Fruit fly (Drosophila melanogaster) whole organism, embryonic: ENCODE data around the gene Atpalpha.
A peak's percentile ranks its signal among the peaks of the same experiment; 100 is the strongest.

Source experiments
- Ada2b ChIP-seq: fragments of 200-800 bp; sonication (Bioruptor generic); IDR thresholded peaks from 2 replicates; pipeline ENCODE4 v1.3.6; 2022; ENCODE audit warnings: missing biosample characterization, missing genetic modification characterization
- Atf6 ChIP-seq: fragments of 200-800 bp; sonication (Bioruptor generic); IDR thresholded peaks from 2 replicates; pipeline ENCODE4 v1.3.6; 2022; ENCODE audit warnings: missing biosample characterization, missing genetic modification characterization
- Awh ChIP-seq: fragments of 200-800 bp; sonication (Bioruptor generic); IDR thresholded peaks from 2 replicates; pipeline ENCODE4, ENCODE4 v1.3.6; 2022; ENCODE audit warnings: missing biosample characterization, missing genetic modification characterization
- CG12659 ChIP-seq: fragments of 200-800 bp; sonication (Bioruptor generic); optimal IDR thresholded peaks from 3 replicates; lab custom pipeline; 2017; ENCODE audit warnings: mild to moderate bottlenecking, missing biosample characterization, missing genetic modification reagents, missing genetic modification characterization
- CG13296 ChIP-seq: fragments of 200-800 bp; sonication (Bioruptor generic); optimal IDR thresholded peaks from 3 replicates; lab custom pipeline; 2018; ENCODE audit warnings: missing biosample characterization, mild to moderate bottlenecking, missing genetic modification characterization
- CG14441 ChIP-seq: fragments of 200-800 bp; sonication (Bioruptor generic); IDR thresholded peaks from 2 replicates; pipeline ENCODE4 v1.3.6; 2022; ENCODE audit warnings: missing biosample characterization, missing genetic modification characterization
- CG14860 ChIP-seq: fragments of 200-800 bp; sonication (Bioruptor generic); IDR thresholded peaks from 3 replicates; pipeline ENCODE4 v1.3.6; 2022; ENCODE audit warnings: missing biosample characterization, missing genetic modification characterization; ENCODE audit not compliant: partially characterized antibody
- CG14965 ChIP-seq: fragments of 200-800 bp; sonication (Bioruptor generic); optimal IDR thresholded peaks from 2 replicates; lab custom pipeline; 2016; ENCODE audit warnings: missing biosample characterization, missing genetic modification characterization, borderline replicate concordance
- CG15514 ChIP-seq: fragments of 200-800 bp; sonication (Bioruptor generic); optimal IDR thresholded peaks from 3 replicates; lab custom pipeline; 2017; ENCODE audit warnings: missing biosample characterization, missing genetic modification characterization, mild to moderate bottlenecking, moderate library complexity, missing genetic modification reagents
- CG17385 ChIP-seq: fragments of 200-800 bp; sonication (Bioruptor generic); optimal IDR thresholded peaks from 3 replicates; lab custom pipeline; 2018; ENCODE audit warnings: missing biosample characterization, mild to moderate bottlenecking, missing genetic modification characterization
- CG4404 ChIP-seq: fragments of 200-800 bp; sonication (Bioruptor generic); IDR thresholded peaks from 2 replicates; pipeline ENCODE4 v1.3.6; 2022; ENCODE audit warnings: missing biosample characterization, missing genetic modification characterization
- CG6654 ChIP-seq: fragments of 200-800 bp; sonication (Bioruptor generic); optimal IDR thresholded peaks from 2 replicates; lab custom pipeline; 2017; ENCODE audit warnings: missing biosample characterization, mild to moderate bottlenecking, missing genetic modification characterization
- CG6765 ChIP-seq: fragments of 200-800 bp; sonication (Bioruptor generic); optimal IDR thresholded peaks from 3 replicates; lab custom pipeline; 2017; ENCODE audit warnings: missing biosample characterization, mild to moderate bottlenecking, missing genetic modification characterization
- CG6813 ChIP-seq: fragments of 200-800 bp; sonication (Bioruptor generic); optimal IDR thresholded peaks from 2 replicates; lab custom pipeline; 2017; ENCODE audit warnings: missing biosample characterization, missing genetic modification characterization, mild to moderate bottlenecking, moderate library complexity, missing genetic modification reagents
- CG7839 ChIP-seq: fragments of 200-800 bp; sonication (Bioruptor generic); optimal IDR thresholded peaks from 3 replicates; lab custom pipeline; 2018; ENCODE audit warnings: missing biosample characterization, mild to moderate bottlenecking, missing genetic modification characterization, moderate library complexity
- CG8290 ChIP-seq, 3 experiments: fragments of 200-800 bp; sonication (Bioruptor generic); optimal IDR thresholded peaks; 2 replicates each; lab custom pipeline; 2016 to 2019; ENCODE audit warnings: missing biosample characterization in 3 of 3, missing genetic modification characterization in 3 of 3, mild to moderate bottlenecking in 2 of 3, moderate library complexity in 1 of 3
- CG9727 ChIP-seq: fragments of 200-800 bp; sonication (Bioruptor generic); optimal IDR thresholded peaks from 3 replicates; lab custom pipeline; 2017; ENCODE audit warnings: missing biosample characterization, mild to moderate bottlenecking, missing genetic modification characterization
- CG9932 ChIP-seq: fragments of 200-800 bp; sonication (Bioruptor generic); IDR thresholded peaks from 2 replicates; pipeline ENCODE4 v1.3.6; 2022; ENCODE audit warnings: missing biosample characterization, missing genetic modification characterization
- CoRest ChIP-seq: fragments of 200-800 bp; sonication (Bioruptor generic); optimal IDR thresholded peaks from 3 replicates; lab custom pipeline; 2018; ENCODE audit warnings: missing biosample characterization, mild to moderate bottlenecking, missing genetic modification characterization, moderate library complexity
- Fer1 ChIP-seq: fragments of 200-800 bp; sonication (Bioruptor generic); optimal IDR thresholded peaks from 2 replicates; lab custom pipeline; 2017; ENCODE audit warnings: missing biosample characterization, mild to moderate bottlenecking, missing genetic modification characterization
- HLH3B ChIP-seq: fragments of 200-800 bp; sonication (Bioruptor generic); IDR thresholded peaks from 2 replicates; pipeline ENCODE4 v1.3.6; 2022; ENCODE audit warnings: missing biosample characterization, missing genetic modification characterization
- Hr39 ChIP-seq: fragments of >200 bp; optimal IDR thresholded peaks from 2 replicates; lab custom pipeline; 2017
- Hr51 ChIP-seq, 2 experiments: fragments of 200-800 bp; sonication (Bioruptor generic); optimal IDR thresholded peaks; 2 replicates in 1 of 2; 3 replicates in 1 of 2; lab custom pipeline; 2016 to 2018; ENCODE audit warnings: missing biosample characterization in 2 of 2, missing genetic modification characterization in 2 of 2, mild to moderate bottlenecking in 1 of 2, moderate library complexity in 1 of 2
- Meics ChIP-seq: fragments of 200-800 bp; sonication (Bioruptor generic); optimal IDR thresholded peaks from 2 replicates; lab custom pipeline; 2017; ENCODE audit warnings: missing biosample characterization, mild to moderate bottlenecking, missing genetic modification characterization
- Nf-YC ChIP-seq: fragments of 200-800 bp; optimal IDR thresholded peaks from 3 replicates; lab custom pipeline; 2019; ENCODE audit warnings: missing biosample characterization, mild to moderate bottlenecking, missing genetic modification characterization, moderate library complexity
- Opbp ChIP-seq: fragments of 200-800 bp; sonication (Bioruptor generic); IDR thresholded peaks from 3 replicates; pipeline ENCODE4 v1.3.6; 2022; ENCODE audit warnings: missing biosample characterization, missing genetic modification characterization; ENCODE audit not compliant: partially characterized antibody
- Poxn ChIP-seq: fragments of 200-800 bp; sonication (Bioruptor generic); IDR thresholded peaks from 2 replicates; pipeline ENCODE4 v1.3.6; 2022; ENCODE audit warnings: missing biosample characterization, missing genetic modification characterization
- Rx ChIP-seq: fragments of 200-800 bp; sonication (Bioruptor generic); IDR thresholded peaks from 2 replicates; pipeline ENCODE4 v1.3.6; 2022; ENCODE audit warnings: missing biosample characterization, missing genetic modification characterization
- Sox102F ChIP-seq: fragments of 200-800 bp; sonication (Bioruptor generic); optimal IDR thresholded peaks from 2 replicates; lab custom pipeline; 2018; ENCODE audit warnings: missing biosample characterization, mild to moderate bottlenecking, missing genetic modification characterization, moderate library complexity
- Vsx1 ChIP-seq: fragments of 200-800 bp; sonication (Bioruptor generic); optimal IDR thresholded peaks from 2 replicates; lab custom pipeline; 2017; ENCODE audit warnings: missing biosample characterization, mild to moderate bottlenecking, missing genetic modification characterization, missing genetic modification reagents
- ash1 ChIP-seq: fragments of 200-800 bp; sonication (Bioruptor generic); optimal IDR thresholded peaks from 2 replicates; lab custom pipeline; 2018; ENCODE audit warnings: missing biosample characterization, mild to moderate bottlenecking, missing genetic modification characterization
- bbx ChIP-seq: fragments of 200-800 bp; sonication (Bioruptor generic); IDR thresholded peaks from 2 replicates; pipeline ENCODE4 v1.3.6; 2022; ENCODE audit warnings: missing biosample characterization, missing genetic modification characterization; ENCODE audit not compliant: partially characterized antibody
- dmrt99B ChIP-seq: fragments of 200-800 bp; sonication (Bioruptor generic); optimal IDR thresholded peaks from 2 replicates; lab custom pipeline; 2018; ENCODE audit warnings: missing biosample characterization, mild to moderate bottlenecking, missing genetic modification characterization, moderate library complexity
- gce ChIP-seq: fragments of 200-800 bp; sonication (Bioruptor generic); IDR thresholded peaks from 3 replicates; pipeline ENCODE4 v1.3.6; 2022; ENCODE audit warnings: missing biosample characterization, missing genetic modification characterization
- kni ChIP-seq: fragments of 200-800 bp; sonication (Bioruptor generic); optimal IDR thresholded peaks from 3 replicates; lab custom pipeline; 2017; ENCODE audit warnings: mild to moderate bottlenecking, missing biosample characterization, missing genetic modification reagents, missing genetic modification characterization
- lab ChIP-seq: fragments of 200-800 bp; sonication (Bioruptor generic); optimal IDR thresholded peaks from 3 replicates; lab custom pipeline; 2017; ENCODE audit warnings: missing biosample characterization, missing genetic modification characterization, mild to moderate bottlenecking, moderate library complexity, missing genetic modification reagents
- maf-S ChIP-seq: fragments of 200-800 bp; sonication (Bioruptor generic); optimal IDR thresholded peaks from 2 replicates; lab custom pipeline; 2016; ENCODE audit warnings: missing biosample characterization, missing genetic modification characterization
- nmo ChIP-seq: fragments of 200-800 bp; sonication (Bioruptor generic); optimal IDR thresholded peaks from 2 replicates; lab custom pipeline; 2018; ENCODE audit warnings: missing biosample characterization, mild to moderate bottlenecking, missing genetic modification characterization, moderate library complexity
- pita ChIP-seq: fragments of 200-800 bp; sonication (Bioruptor generic); optimal IDR thresholded peaks from 2 replicates; lab custom pipeline; 2017; ENCODE audit warnings: missing biosample characterization, mild to moderate bottlenecking, missing genetic modification characterization
- row ChIP-seq: fragments of 200-800 bp; sonication (Bioruptor generic); IDR thresholded peaks from 3 replicates; pipeline ENCODE4 v1.3.6; 2022; ENCODE audit warnings: missing biosample characterization, missing genetic modification characterization
- sc ChIP-seq, 3 experiments: fragments of >200 bp in 2 of 3; fragments of 200-800 bp in 1 of 3; sonication (Bioruptor generic) in 1 of 3; optimal IDR thresholded peaks; 2 replicates in 2 of 3; 3 replicates in 1 of 3; lab custom pipeline; 2017; ENCODE audit warnings: mild to moderate bottlenecking in 1 of 3, missing biosample characterization in 1 of 3, missing genetic modification characterization in 1 of 3, missing genetic modification reagents in 1 of 3
- schlank ChIP-seq: fragments of 200-800 bp; sonication (Bioruptor generic); optimal IDR thresholded peaks from 2 replicates; lab custom pipeline; 2018; ENCODE audit warnings: missing biosample characterization, mild to moderate bottlenecking, missing genetic modification characterization
- seq ChIP-seq: fragments of 200-800 bp; sonication (Bioruptor generic); IDR thresholded peaks from 2 replicates; pipeline ENCODE4 v1.3.6; 2022; ENCODE audit warnings: missing biosample characterization, missing genetic modification characterization
- sob ChIP-seq: fragments of 200-800 bp; sonication (Bioruptor generic); IDR thresholded peaks from 2 replicates; pipeline ENCODE4 v1.3.6; 2022; ENCODE audit warnings: missing biosample characterization, missing genetic modification characterization
- tll ChIP-seq, 2 experiments: fragments of 200-800 bp in 1 of 2; fragments of >200 bp in 1 of 2; sonication (Bioruptor generic) in 1 of 2; optimal IDR thresholded peaks; 2 replicates each; lab custom pipeline; 2017 to 2019; ENCODE audit warnings: missing biosample characterization in 2 of 2, missing genetic modification characterization in 2 of 2, mild to moderate bottlenecking in 1 of 2, moderate library complexity in 1 of 2
- zen2 ChIP-seq: fragments of 200-800 bp; sonication (Bioruptor generic); IDR thresholded peaks from 3 replicates; pipeline ENCODE4 v1.3.6; 2022; ENCODE audit warnings: missing biosample characterization, missing genetic modification characterization; ENCODE audit not compliant: partially characterized antibody

The Atpalpha gene

dm6 chr3R:20955119-20955518 is 6.6 kb downstream of the Atpalpha start (continued):
- TF ChIP-seq seq (GFP tag; lab: Robert Waterston, UW) (0 out of 2 replicates have a peak, but pooled peaks have one; percentile 15), Awh (GFP tag; lab: Robert Waterston, UW) (peak; percentile 52; the same call in 1 of the 2 replicates), schlank (peak; percentile 23), tll (GFP tag; optimal IDR thresholded peaks at IDR 0.05; lab: Kevin White, UChicago) (no peak), CG4404 (GFP tag; lab: Robert Waterston, UW) (no peak), Rx (GFP tag; lab: Robert Waterston, UW) (no peak), CG9727 (GFP tag; lab: Kevin White, UChicago) (no peak), HLH3B (GFP tag; lab: Robert Waterston, UW) (peak; percentile 18; the same call in 1 of the 2 replicates), CG17385 (no peak), CG8290 (GFP tag; optimal IDR thresholded peaks at IDR 0.05; lab: Kevin White, UChicago) (no peak), CG8290 (tag; optimal IDR thresholded peaks at IDR 0.05; lab: Kevin White, UChicago) (peak in 1 of 2 experiments; percentile 35), CG6654 (GFP tag; lab: Kevin White, UChicago) (no peak), CG6813 (GFP tag; lab: Kevin White, UChicago) (no peak), sob (GFP tag; lab: Robert Waterston, UW) (0 out of 2 replicates have a peak, but pooled peaks have one; percentile 9), Vsx1 (no peak), ash1 (GFP tag; lab: Kevin White, UChicago) (no peak)
- TF ChIP-seq, all 482 proteins: peak for 14

dm6 chr3R:20955932-20956636 is 7.6 kb downstream of the Atpalpha start:
- TF ChIP-seq maf-S (GFP tag; lab: Kevin White, UChicago) (no peak), lab (GFP tag; lab: Kevin White, UChicago) (peak; percentile 63), CG13296 (GFP tag; lab: Kevin White, UChicago) (no peak), CG12659 (GFP tag; lab: Kevin White, UChicago) (no peak), pita (GFP tag; lab: Kevin White, UChicago) (no peak), Nf-YC (no peak), zen2 (GFP tag; lab: Robert Waterston, UW) (no peak), CG14860 (GFP tag; lab: Robert Waterston, UW) (no peak), CG15514 (GFP tag; lab: Kevin White, UChicago) (peak; percentile 1), Sox102F (peak; percentile 4), kni (GFP tag; lab: Kevin White, UChicago) (no peak), Ada2b (GFP tag; lab: Robert Waterston, UW) (no peak), CG7839 (tag; lab: Kevin White, UChicago) (peak; percentile 4), Hr51 (GFP tag; optimal IDR thresholded peaks at IDR 0.05; lab: Kevin White, UChicago) (peak in 1 of 2 experiments; percentile 26), sc (optimal IDR thresholded peaks at IDR 0.05; lab: Kevin White, UChicago) (no peak), sc (GFP tag; optimal IDR thresholded peaks at IDR 0.05; lab: Kevin White, UChicago) (no peak), row (peak; percentile 40), CG14965 (no peak), HLH3B (GFP tag; lab: Robert Waterston, UW) (no peak), CoRest (tag; lab: Kevin White, UChicago) (peak; percentile 2), CG6765 (peak; percentile 10), Fer1 (peak; percentile 52), CG9932 (GFP tag; lab: Robert Waterston, UW) (0 out of 2 replicates have a peak, but pooled peaks have one; percentile 5), gce (GFP tag; lab: Robert Waterston, UW) (no peak), Poxn (GFP tag; lab: Robert Waterston, UW) (no peak), CG14441 (GFP tag; lab: Robert Waterston, UW) (no peak), Opbp (GFP tag; lab: Robert Waterston, UW) (no peak), Meics (GFP tag; lab: Kevin White, UChicago) (peak; percentile 1), dmrt99B (tag; lab: Kevin White, UChicago) (peak; percentile 35), nmo (GFP tag; lab: Kevin White, UChicago) (peak; percentile 8), Atf6 (GFP tag; lab: Robert Waterston, UW) (0 out of 2 replicates have a peak, but pooled peaks have one; percentile 19), Hr39 (lab: Kevin White, UChicago) (no peak), bbx (GFP tag; lab: Robert Waterston, UW) (no peak)
